Fruit fly (Drosophila melanogaster): Measurements from ENCODE around the gene ssp3.
A peak's percentile ranks its signal among the peaks of the same experiment; 100 is the strongest.

Gene ssp3

DNA sequence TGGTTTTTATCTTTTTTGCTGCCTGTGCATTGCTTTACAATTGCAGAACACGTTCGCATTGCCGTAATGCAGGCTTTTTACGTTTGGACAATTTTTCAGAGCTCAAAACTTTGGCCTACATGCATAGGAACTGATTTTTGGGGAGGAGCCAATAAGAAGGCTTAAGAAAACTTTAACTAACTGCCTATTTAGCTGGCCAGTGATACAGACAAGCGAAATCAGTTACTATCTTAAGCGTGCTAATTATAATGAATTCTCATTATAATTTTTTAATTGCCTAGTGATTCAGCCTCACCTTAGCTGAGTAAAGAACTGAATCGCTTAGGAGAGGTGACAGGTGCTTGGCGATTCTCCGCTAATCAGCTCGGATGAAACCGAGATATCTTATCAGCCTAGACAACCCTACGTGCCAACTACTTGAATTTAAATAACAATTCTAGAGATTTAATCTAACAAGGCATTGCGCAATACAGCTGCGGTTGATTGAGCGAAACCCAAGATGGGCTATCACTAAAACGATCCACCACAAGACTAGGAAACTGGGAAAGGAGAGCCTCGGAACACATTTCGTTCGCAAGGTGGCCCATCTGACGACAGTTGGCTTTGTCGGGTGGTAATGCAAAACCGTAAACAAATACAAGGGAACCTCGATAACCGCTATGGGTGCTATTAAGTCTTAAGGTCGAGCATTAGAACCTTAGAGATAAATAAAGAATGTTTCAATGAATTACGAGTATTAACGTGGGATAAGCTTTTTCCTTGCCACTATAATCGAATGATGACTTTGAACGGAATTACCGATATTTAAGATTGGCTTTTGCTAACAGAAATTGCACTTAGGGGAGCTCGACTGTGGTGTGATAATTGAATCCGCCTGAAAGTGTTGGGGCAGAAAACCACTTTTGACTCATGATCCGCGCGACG, 41.7 kb upstream of the ssp3 start:
- TF ChIP-seq bab1 (GFP tag; optimal IDR thresholded peaks at IDR 0.05) (peak; percentile 20), CG7101 (tag; optimal IDR thresholded peaks at IDR 0.05) (peak; percentile 56), CG14711 (tag; optimal IDR thresholded peaks at IDR 0.05) (peak; percentile 29), cic (GFP tag; optimal IDR thresholded peaks at IDR 0.05) (peak; percentile 32), Hr96 (GFP tag; optimal IDR thresholded peaks at IDR 0.05) (peak; percentile 54), Crg-1 (GFP tag; optimal IDR thresholded peaks at IDR 0.05) (no peak), CG11617 (GFP tag; optimal IDR thresholded peaks at IDR 0.05) (peak; percentile 21), CG5204 (GFP tag; optimal IDR thresholded peaks at IDR 0.05) (no peak), CG12768 (GFP tag; optimal IDR thresholded peaks at IDR 0.05) (peak; percentile 25), CG7045 (GFP tag; optimal IDR thresholded peaks at IDR 0.05) (peak; percentile 53), tj (GFP tag; optimal IDR thresholded peaks at IDR 0.05) (peak; percentile 10), Mnt (GFP tag; optimal IDR thresholded peaks at IDR 0.05) (peak; percentile 6), Clk (GFP tag; optimal IDR thresholded peaks at IDR 0.05) (no peak), kay (GFP tag; ENCODE audit: borderline replicate concordance) (peak; percentile 91), CG33017 (tag; optimal IDR thresholded peaks at IDR 0.05) (peak; percentile 66)

DNA sequence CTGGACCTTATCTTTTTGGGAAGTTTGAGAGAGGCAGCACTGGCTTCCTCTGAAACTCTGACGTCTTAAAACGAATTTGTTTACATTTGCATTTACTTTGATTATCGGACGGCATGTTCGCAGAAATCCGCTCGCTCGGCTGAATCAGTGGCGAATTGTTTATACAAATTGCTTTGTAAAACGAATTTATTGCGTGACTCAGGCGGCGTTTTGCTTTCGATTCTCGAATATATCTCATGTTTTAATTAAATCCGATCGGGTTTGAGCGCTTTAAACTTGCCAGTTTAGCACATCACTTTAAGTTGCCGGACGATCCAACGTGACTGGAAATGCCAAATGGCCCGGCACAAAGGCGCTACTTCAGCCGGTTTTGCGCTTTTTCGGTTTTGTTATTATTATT, 40.4 kb upstream of the ssp3 start:
- TF ChIP-seq CG1620 (GFP tag; optimal IDR thresholded peaks at IDR 0.05): no peak
- no peak for TF ChIP-seq ovo (GFP tag; optimal IDR thresholded peaks at IDR 0.05)
- peak; percentile 51 for TF ChIP-seq tj (GFP tag; optimal IDR thresholded peaks at IDR 0.05)
- no peak for TF ChIP-seq CG7101 (tag; optimal IDR thresholded peaks at IDR 0.05)
- TF ChIP-seq kay (GFP tag; ENCODE audit: borderline replicate concordance): no peak
- no peak for TF ChIP-seq Crg-1 (GFP tag; optimal IDR thresholded peaks at IDR 0.05)
- peak; percentile 5 for TF ChIP-seq CG33017 (tag; optimal IDR thresholded peaks at IDR 0.05)
- TF ChIP-seq CG11617 (GFP tag; optimal IDR thresholded peaks at IDR 0.05): no peak
- TF ChIP-seq Hr96 (GFP tag; optimal IDR thresholded peaks at IDR 0.05): no peak
- TF ChIP-seq cic (GFP tag; optimal IDR thresholded peaks at IDR 0.05): peak; percentile 15
- no peak for TF ChIP-seq cnc (optimal IDR thresholded peaks at IDR 0.05)
- TF ChIP-seq toe (GFP tag; optimal IDR thresholded peaks at IDR 0.05): no peak

DNA sequence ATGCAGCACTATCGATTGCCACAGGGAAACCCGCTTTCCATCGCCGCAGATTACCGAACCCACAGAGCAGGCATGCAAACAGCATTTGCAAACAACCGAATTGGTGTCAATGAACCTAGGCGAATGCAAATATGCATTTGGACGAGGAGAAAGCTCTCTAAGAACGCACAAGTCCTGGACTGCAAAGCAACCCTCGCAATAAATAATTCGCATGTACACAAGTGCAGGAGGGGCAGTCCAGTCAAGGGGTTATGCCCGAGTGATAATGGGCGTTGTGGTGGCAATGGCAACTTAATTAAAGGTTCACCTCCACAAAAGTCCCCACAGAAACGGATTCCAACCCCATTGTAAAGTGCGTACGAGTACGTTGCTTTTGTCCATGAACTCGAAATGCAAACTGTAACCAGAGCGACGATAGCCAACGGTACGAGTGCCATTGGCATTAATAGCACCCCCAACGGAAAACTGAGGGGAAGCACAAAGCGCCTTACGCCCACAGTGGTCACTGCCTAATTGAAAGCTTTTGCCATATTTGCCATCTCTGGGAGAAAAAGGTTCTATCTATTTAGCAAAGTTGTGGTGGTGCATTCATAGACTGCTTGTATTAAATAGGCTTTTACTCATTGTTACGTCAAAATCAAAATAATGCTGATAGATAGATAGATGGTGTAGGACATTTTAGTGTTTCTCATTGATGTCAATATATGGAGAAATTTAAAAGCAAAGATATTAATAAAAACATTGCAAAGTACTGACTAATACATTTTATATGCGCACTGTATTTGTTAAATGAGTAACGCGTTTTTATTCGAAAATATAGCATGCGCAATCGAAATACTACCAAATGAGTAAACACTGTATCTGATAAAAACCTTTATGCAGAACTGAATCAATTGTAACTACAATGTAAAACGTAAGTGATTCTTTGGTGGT, 39.3 kb upstream of the ssp3 start:
- TF ChIP-seq tj (GFP tag; optimal IDR thresholded peaks at IDR 0.05) (no peak), Hr96 (GFP tag; optimal IDR thresholded peaks at IDR 0.05) (no peak), CG5204 (GFP tag; optimal IDR thresholded peaks at IDR 0.05) (no peak), cic (GFP tag; optimal IDR thresholded peaks at IDR 0.05) (no peak), kay (GFP tag; ENCODE audit: borderline replicate concordance) (peak; percentile 63), Clk (GFP tag; optimal IDR thresholded peaks at IDR 0.05) (no peak), CG14711 (tag; optimal IDR thresholded peaks at IDR 0.05) (no peak), ovo (GFP tag; optimal IDR thresholded peaks at IDR 0.05) (no peak), CG12768 (GFP tag; optimal IDR thresholded peaks at IDR 0.05) (peak; percentile 52), pad (GFP tag; optimal IDR thresholded peaks at IDR 0.05) (no peak)

DNA sequence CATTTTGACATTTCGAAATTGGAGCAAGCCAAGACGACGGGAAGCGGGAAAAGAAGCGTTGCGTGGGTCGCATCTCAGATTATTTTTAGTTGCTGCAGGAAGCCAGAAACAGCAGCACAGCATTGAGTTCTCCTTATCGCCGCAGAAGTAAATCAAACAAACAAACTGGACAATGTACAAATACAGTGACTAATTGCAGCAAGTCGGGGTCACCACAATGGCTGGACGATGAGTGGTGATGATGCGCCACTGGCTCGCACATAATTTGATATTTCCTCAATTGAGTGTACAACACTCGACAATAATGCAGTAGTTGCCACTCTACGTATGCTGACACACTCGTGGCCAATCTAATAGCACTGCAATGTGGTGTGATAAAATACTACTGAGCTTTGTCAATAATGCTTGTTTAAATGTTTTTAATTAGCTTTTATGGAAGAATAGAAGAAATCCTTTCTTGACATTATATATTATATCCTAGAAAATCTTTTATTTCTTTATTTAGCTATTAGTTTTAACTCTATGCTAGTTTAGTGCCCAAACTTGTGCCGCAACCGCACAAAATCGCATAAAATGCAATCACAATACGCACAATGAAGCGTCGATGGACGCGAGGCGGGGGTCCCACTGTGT, 38.3 kb upstream of the ssp3 start:
- TF ChIP-seq bab1 (GFP tag; optimal IDR thresholded peaks at IDR 0.05): no peak
- TF ChIP-seq Hr96 (GFP tag; optimal IDR thresholded peaks at IDR 0.05): no peak
- no peak for TF ChIP-seq toe (GFP tag; optimal IDR thresholded peaks at IDR 0.05)
- TF ChIP-seq CG11617 (GFP tag; optimal IDR thresholded peaks at IDR 0.05): no peak
- TF ChIP-seq pad (GFP tag; optimal IDR thresholded peaks at IDR 0.05): no peak

dm6 chr2L:18981484-18981883, 37.7 kb upstream of the ssp3 start:
- TF ChIP-seq Hr96 (GFP tag; optimal IDR thresholded peaks at IDR 0.05): no peak
- no peak for TF ChIP-seq CG14711 (tag; optimal IDR thresholded peaks at IDR 0.05)
- TF ChIP-seq bab1 (GFP tag; optimal IDR thresholded peaks at IDR 0.05): no peak
- no peak for TF ChIP-seq CG5204 (GFP tag; optimal IDR thresholded peaks at IDR 0.05)
- no peak for TF ChIP-seq CG33017 (tag; optimal IDR thresholded peaks at IDR 0.05)
- no peak for TF ChIP-seq toe (GFP tag; optimal IDR thresholded peaks at IDR 0.05)
- no peak for TF ChIP-seq tj (GFP tag; optimal IDR thresholded peaks at IDR 0.05)
- TF ChIP-seq pad (GFP tag; optimal IDR thresholded peaks at IDR 0.05): no peak
- no peak for TF ChIP-seq cnc (optimal IDR thresholded peaks at IDR 0.05)
- no peak for TF ChIP-seq CG7045 (GFP tag; optimal IDR thresholded peaks at IDR 0.05)
- TF ChIP-seq Clk (GFP tag; optimal IDR thresholded peaks at IDR 0.05): no peak
- no peak for TF ChIP-seq CG7101 (tag; optimal IDR thresholded peaks at IDR 0.05)
- TF ChIP-seq CG12768 (GFP tag; optimal IDR thresholded peaks at IDR 0.05): no peak

- TF ChIP-seq ovo (GFP tag; optimal IDR thresholded peaks at IDR 0.05) (no peak), pad (GFP tag; optimal IDR thresholded peaks at IDR 0.05) (no peak), CG7101 (tag; optimal IDR thresholded peaks at IDR 0.05) (no peak), CG1620 (GFP tag; optimal IDR thresholded peaks at IDR 0.05) (no peak), tj (GFP tag; optimal IDR thresholded peaks at IDR 0.05) (no peak), CG12768 (GFP tag; optimal IDR thresholded peaks at IDR 0.05) (no peak), CG7045 (GFP tag; optimal IDR thresholded peaks at IDR 0.05) (no peak), Hr96 (GFP tag; optimal IDR thresholded peaks at IDR 0.05) (no peak), bab1 (GFP tag; optimal IDR thresholded peaks at IDR 0.05) (no peak), toe (GFP tag; optimal IDR thresholded peaks at IDR 0.05) (no peak), CG33017 (tag; optimal IDR thresholded peaks at IDR 0.05) (no peak)
Observed at dm6 chr2L:18980982-18981381, 37.2 kb upstream of the ssp3 start.
